Worm (Caenorhabditis elegans): Measurements from ENCODE around the gene sri-53.
"Not testable (repeated sequence)": the region's sequence is repeated elsewhere in the genome, so short reads cannot be mapped to it uniquely, and the experiment has no call there.

sri-53 gene

DNA sequence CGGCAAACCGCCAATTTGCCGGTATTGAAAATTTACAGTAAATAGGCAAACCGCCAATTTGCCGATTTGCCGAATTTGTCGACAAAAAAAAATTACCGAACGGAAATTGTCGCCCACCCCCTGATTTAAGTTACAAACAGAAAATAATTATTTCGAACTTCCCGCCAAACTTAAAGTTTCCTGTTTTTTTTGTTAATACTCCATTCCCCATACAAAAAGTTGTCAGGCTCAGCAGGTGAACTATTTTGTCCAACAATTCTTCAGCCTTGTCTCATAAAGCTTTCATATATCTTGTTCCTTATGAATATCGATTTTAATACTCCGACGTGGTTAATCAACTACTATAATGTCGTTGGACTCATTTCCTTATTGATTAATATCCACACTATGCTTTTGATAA lies 996 bp upstream of the sri-53 start, which contains the start of gene sri-50:
sri-50 (plus strand) TSS at position 301 of the 400 bp plus-strand sequence.
- TF ChIP-seq nhr-85 (tag) (no peak), skn-1 (tag; optimal IDR thresholded peaks at IDR 0.05) (no peak), nhr-76 (tag; optimal IDR thresholded peaks at IDR 0.05) (no peak), blmp-1 (tag; optimal IDR thresholded peaks at IDR 0.05) (no peak), unc-86 (tag; optimal IDR thresholded peaks at IDR 0.05) (no peak), elt-2 (tag; optimal IDR thresholded peaks at IDR 0.05) (no peak), alr-1 (tag; optimal IDR thresholded peaks at IDR 0.05; ENCODE audit: borderline replicate concordance) (no peak), nhr-84 (tag; optimal IDR thresholded peaks at IDR 0.05) (no peak), tbx-2 (tag; optimal IDR thresholded peaks at IDR 0.05) (no peak), nhr-47 (tag; optimal IDR thresholded peaks at IDR 0.05) (no peak)

DNA sequence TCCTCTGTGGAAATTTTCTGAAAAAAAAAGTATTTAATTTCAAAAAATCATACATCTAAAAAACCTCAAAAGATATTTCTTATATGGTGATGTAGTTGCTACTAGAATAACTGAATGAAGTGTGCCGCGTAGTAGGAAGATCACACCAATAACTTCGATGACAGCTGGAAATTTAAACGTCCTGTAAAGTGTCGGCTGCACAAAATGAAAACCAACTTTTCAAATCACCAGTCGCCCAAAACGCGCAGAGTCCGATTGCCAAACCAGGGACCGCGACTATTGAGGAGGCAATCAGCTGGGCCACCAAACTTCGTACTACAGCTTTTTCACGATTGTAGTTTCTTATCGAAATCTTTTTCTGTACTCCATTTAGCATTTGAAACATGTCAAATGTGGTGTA lies 1.2 kb downstream of the sri-53 start, which contains the start of gene sri-48:
sri-48 (minus strand) TSS at position 101 of the 400 bp plus-strand sequence.
- not testable (repeated sequence) for TF ChIP-seq nhr-76 (tag; optimal IDR thresholded peaks at IDR 0.05); sup-37 (GFP tag; optimal IDR thresholded peaks at IDR 0.05); fkh-8 (tag; optimal IDR thresholded peaks at IDR 0.05)

DNA sequence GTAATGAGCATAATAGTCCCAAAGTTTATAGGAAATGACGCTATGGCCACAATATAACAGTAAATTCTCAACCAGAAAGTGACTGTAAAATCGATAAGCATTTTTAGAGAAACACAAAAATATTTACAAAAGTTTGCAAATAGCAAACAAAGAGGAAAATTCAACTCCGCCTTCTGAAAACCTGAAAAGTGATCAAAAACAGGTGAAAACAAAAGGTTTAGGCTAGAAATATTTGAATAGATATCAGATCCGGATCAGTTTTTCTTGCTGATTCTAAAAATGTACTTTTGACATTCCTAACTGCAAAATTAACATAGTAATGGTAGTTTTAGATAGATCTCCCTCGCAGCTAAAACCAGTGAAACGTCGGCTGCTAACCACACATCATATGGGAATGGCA lies 3.4 kb downstream of the sri-53 start, which contains the start of gene sri-51:
sri-51 (minus strand) TSS at position 101 of the 400 bp plus-strand sequence.
- TF ChIP-seq efl-3 (GFP tag; optimal IDR thresholded peaks at IDR 0.05) (no peak), nhr-84 (tag; optimal IDR thresholded peaks at IDR 0.05) (no peak), egl-13 (tag; optimal IDR thresholded peaks at IDR 0.05) (no peak), aha-1 (tag; optimal IDR thresholded peaks at IDR 0.05) (no peak), skn-1 (tag; optimal IDR thresholded peaks at IDR 0.05) (no peak), ceh-63 (GFP tag; optimal IDR thresholded peaks at IDR 0.05) (no peak), grh-1 (GFP tag; IDR thresholded peaks at IDR 0.05) (no peak), efl-1 (optimal IDR thresholded peaks at IDR 0.05) (no peak), efl-1 (GFP tag; optimal IDR thresholded peaks at IDR 0.05 in 1 of 2) (no peak), snpc-4 (tag; optimal IDR thresholded peaks at IDR 0.05) (no peak), snu-23 (GFP tag; optimal IDR thresholded peaks at IDR 0.05) (no peak), unc-62 (GFP tag; optimal IDR thresholded peaks at IDR 0.05) (no peak), nhr-47 (tag; optimal IDR thresholded peaks at IDR 0.05) (no peak), tbx-2 (tag; optimal IDR thresholded peaks at IDR 0.05) (no peak), ama-1 (optimal IDR thresholded peaks at IDR 0.05) (no peak), hpl-2 (GFP tag; optimal IDR thresholded peaks at IDR 0.05) (no peak), nhr-11 (tag; optimal IDR thresholded peaks at IDR 0.05) (no peak), fkh-4 (tag; optimal IDR thresholded peaks at IDR 0.05; ENCODE audit: borderline replicate concordance) (no peak), C16A3.4 (tag; optimal IDR thresholded peaks at IDR 0.05) (no peak), ztf-4 (tag; optimal IDR thresholded peaks at IDR 0.05) (no peak), pax-3 (tag; optimal IDR thresholded peaks at IDR 0.05) (no peak)

DNA sequence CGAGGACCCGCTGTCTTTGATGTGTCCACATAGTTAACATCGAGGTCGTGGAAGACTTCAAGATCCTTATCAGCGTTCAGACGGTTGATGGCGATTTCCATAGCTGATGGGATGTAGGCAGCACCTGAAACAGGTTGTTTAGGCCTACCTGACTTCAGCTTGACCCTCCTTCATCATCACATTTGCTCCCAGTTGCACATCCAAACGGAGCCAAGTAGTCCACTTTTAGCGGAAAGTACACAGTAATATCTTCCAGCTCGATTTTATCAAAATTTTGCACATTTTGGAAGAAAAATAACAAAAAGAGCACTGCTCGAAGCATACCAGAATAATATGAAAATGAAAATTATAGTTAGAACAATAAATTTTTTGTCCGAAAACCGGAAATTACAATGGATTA lies 5.5 kb downstream of the sri-53 start, which contains the start of gene gcy-15:
gcy-15 (minus strand) TSS at position 101 of the 400 bp plus-strand sequence.
- TF ChIP-seq ces-1 (GFP tag; optimal IDR thresholded peaks at IDR 0.05) (no peak), ets-5 (GFP tag; IDR thresholded peaks at IDR 0.05) (no peak), fkh-10 (GFP tag; optimal IDR thresholded peaks at IDR 0.05) (no peak), unc-62 (GFP tag; optimal IDR thresholded peaks at IDR 0.05) (no peak), nhr-20 (tag; optimal IDR thresholded peaks at IDR 0.05) (no peak), aha-1 (tag; optimal IDR thresholded peaks at IDR 0.05) (no peak), ceh-63 (GFP tag; optimal IDR thresholded peaks at IDR 0.05) (no peak), hlh-4 (tag; optimal IDR thresholded peaks at IDR 0.05) (no peak), unc-86 (tag; optimal IDR thresholded peaks at IDR 0.05) (no peak), snpc-4 (tag; optimal IDR thresholded peaks at IDR 0.05) (no peak), rnt-1 (tag; optimal IDR thresholded peaks at IDR 0.05) (no peak), C04F5.9 (tag; optimal IDR thresholded peaks at IDR 0.05) (no peak), grh-1 (GFP tag; IDR thresholded peaks at IDR 0.05) (no peak), nhr-47 (tag; optimal IDR thresholded peaks at IDR 0.05) (no peak)

DNA sequence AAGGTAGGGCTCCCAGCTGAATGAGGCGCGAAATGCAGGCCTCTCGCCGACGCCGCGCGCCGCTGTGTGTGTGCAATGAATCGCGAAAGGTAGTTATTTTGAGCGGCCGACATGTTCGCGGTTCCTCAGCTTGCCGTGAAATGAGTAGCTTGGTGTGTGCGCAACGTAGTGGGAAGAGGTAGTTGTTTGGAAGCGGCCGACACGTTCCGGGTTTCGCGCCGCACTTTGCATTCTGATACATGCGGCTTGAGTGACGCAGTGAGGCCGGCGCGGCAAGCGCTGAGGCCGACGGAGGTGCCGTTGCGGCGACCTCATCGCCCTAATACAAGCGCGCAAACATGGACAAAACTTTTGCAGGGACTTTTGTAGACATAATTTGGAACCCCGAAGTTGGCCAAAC lies 6.7 kb downstream of the sri-53 start:
- no peak for TF ChIP-seq ets-5 (GFP tag; IDR thresholded peaks at IDR 0.05)
- TF ChIP-seq C34B4.2 (tag; optimal IDR thresholded peaks at IDR 0.05) = no peak
- TF ChIP-seq lin-14 (GFP tag; optimal IDR thresholded peaks at IDR 0.05) = no peak
- TF ChIP-seq hpl-2 (GFP tag; optimal IDR thresholded peaks at IDR 0.05) = no peak
